Worm (Caenorhabditis elegans) whole organism, midembryonic: ENCODE results near the gene str-255.
"Not testable (repeated sequence)": the region's sequence is repeated elsewhere in the genome, so short reads cannot be mapped to it uniquely, and the experiment has no call there.

Experiments used
- T22C8.4 ChIP-seq: fragments of 200-800 bp; sonication (Bioruptor generic); IDR thresholded peaks from 2 replicates; pipeline ENCODE4 v1.3.6; 2022; ENCODE audit warnings: missing genetic modification characterization, missing compliant biosample characterization
- cog-1 ChIP-seq: sonication (generic microtip); optimal IDR thresholded peaks from 2 replicates; lab custom pipeline; 2016; ENCODE audit warnings: missing genetic modification characterization, missing compliant biosample characterization
- flt-1 ChIP-seq: fragments of 200-800 bp; sonication (Bioruptor generic); IDR thresholded peaks from 2 replicates; pipeline ENCODE4 v1.3.6; 2022; ENCODE audit warnings: missing genetic modification characterization, missing compliant biosample characterization
- klf-2 ChIP-seq: fragments of 200-800 bp; sonication (Bioruptor generic); conservative IDR thresholded peaks from 2 replicates; pipeline ENCODE4 v1.3.6; 2022; ENCODE audit warnings: missing genetic modification reagents, missing genetic modification characterization, missing compliant biosample characterization
- med-1 ChIP-seq: sonication (generic microtip); optimal IDR thresholded peaks from 2 replicates; lab custom pipeline; 2017; ENCODE audit warnings: missing genetic modification characterization, mild to moderate bottlenecking, missing compliant biosample characterization, antibody characterized with exemption, missing genetic modification reagents; ENCODE audit not compliant: insufficient read depth
- ref-1 ChIP-seq: fragments of 200-800 bp; sonication (Bioruptor generic); conservative IDR thresholded peaks from 2 replicates; pipeline ENCODE4 v1.3.6; 2022; ENCODE audit warnings: missing genetic modification reagents, missing genetic modification characterization, missing compliant biosample characterization
- tab-1 ChIP-seq: fragments of 200-800 bp; sonication (Bioruptor generic); IDR thresholded peaks from 2 replicates; pipeline ENCODE4 v1.3.6; 2022; ENCODE audit warnings: missing genetic modification characterization, missing compliant biosample characterization
- ztf-23 ChIP-seq: fragments of 200-800 bp; sonication (Bioruptor generic); IDR thresholded peaks from 2 replicates; pipeline ENCODE4 v1.3.6; 2022; ENCODE audit warnings: missing genetic modification reagents, missing genetic modification characterization, missing compliant biosample characterization
- ztf-29 ChIP-seq: fragments of 200-800 bp; sonication (Bioruptor generic); IDR thresholded peaks from 2 replicates; pipeline ENCODE4 v1.3.6; 2022; ENCODE audit warnings: missing genetic modification reagents, missing genetic modification characterization, missing compliant biosample characterization

Gene str-255

DNA sequence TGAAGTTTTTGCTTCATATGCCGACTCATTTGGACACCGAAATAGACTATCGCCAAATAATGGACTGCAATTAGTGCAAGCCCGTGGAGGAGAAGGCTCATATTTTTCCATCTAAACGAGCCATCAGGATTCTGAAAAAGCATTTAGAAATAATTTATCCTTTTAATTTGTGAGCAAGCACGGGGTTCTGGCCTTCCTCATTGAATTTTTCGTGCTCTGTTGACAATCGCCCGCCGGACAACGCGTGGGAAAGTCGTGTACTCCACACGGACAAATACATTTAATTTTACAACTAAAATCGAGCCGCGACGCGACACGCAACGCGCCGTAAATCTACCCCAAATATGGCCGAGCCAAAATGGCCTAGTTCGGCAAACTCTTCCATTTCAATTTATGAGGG lies 19.2 kb downstream of the str-255 start, which contains the start of gene F22F7.12:
TSS of gene F22F7.12 (minus strand) at position 101 of the 400 bp plus-strand sequence.
- TF ChIP-seq flt-1, T22C8.4, ztf-23 (GFP tag; lab: Robert Waterston, UW): not testable (repeated sequence)

DNA sequence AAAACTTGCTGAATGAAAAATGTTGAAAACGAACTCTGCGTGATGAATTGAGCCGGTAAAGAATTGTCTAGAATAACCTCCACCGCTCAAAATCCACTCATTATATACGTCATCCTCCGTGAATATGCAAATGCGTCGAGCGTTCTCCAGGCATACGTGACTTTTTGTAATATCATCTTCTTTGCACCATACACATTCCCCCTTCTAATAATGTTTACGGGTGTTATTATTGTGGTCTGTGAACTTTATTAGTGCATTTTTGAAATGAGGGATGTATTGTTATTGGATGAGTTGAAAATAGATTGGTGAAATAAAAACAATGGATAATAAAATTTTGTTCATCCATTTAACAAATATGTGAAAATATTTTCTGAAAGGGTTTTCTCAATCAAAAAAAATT lies 23.7 kb downstream of the str-255 start, which contains the start of gene F22F7.7:
TSS of gene F22F7.7 (minus strand) at position 125 of the 400 bp plus-strand sequence.
- TF ChIP-seq T22C8.4 (GFP tag; lab: Robert Waterston, UW) (no peak), tab-1 (no peak), cog-1 (tag; lab: Kevin White, UChicago) (no peak), flt-1 (GFP tag; lab: Robert Waterston, UW) (no peak), ztf-23 (GFP tag; lab: Robert Waterston, UW) (no peak), ztf-29 (GFP tag; lab: Robert Waterston, UW) (no peak), med-1 (GFP tag; lab: Kevin White, UChicago) (no peak), klf-2 (GFP tag; lab: Robert Waterston, UW) (no peak), ref-1 (GFP tag; lab: Robert Waterston, UW) (no peak)

DNA sequence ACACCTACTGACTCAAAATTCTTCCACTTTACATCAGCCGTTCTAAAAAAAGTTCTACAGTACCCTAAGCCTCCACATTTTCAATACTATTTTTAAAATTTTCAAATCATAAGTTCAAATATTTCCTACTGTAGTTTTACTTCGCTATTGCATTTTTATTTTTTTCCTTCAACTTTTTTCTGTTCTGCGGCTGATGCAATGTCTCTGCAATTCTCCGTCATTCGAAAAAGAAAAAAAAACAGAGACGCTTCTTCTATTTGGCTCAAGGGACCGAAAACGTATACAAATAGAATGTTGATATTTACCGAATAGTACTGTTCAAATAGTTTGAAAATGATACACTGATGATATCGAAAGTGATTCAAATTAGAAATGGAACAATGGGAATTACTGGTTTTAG lies 25.3 kb downstream of the str-255 start:
- no peak for TF ChIP-seq med-1 (GFP tag; lab: Kevin White, UChicago)
- TF ChIP-seq klf-2 (GFP tag; lab: Robert Waterston, UW), result no peak
- TF ChIP-seq tab-1, result no peak
- no peak for TF ChIP-seq ztf-23 (GFP tag; lab: Robert Waterston, UW)
- no peak for TF ChIP-seq ref-1 (GFP tag; lab: Robert Waterston, UW)
- no peak for TF ChIP-seq T22C8.4 (GFP tag; lab: Robert Waterston, UW)
- no peak for TF ChIP-seq cog-1 (tag; lab: Kevin White, UChicago)
- no peak for TF ChIP-seq ztf-29 (GFP tag; lab: Robert Waterston, UW)
- TF ChIP-seq flt-1 (GFP tag; lab: Robert Waterston, UW), result no peak

DNA sequence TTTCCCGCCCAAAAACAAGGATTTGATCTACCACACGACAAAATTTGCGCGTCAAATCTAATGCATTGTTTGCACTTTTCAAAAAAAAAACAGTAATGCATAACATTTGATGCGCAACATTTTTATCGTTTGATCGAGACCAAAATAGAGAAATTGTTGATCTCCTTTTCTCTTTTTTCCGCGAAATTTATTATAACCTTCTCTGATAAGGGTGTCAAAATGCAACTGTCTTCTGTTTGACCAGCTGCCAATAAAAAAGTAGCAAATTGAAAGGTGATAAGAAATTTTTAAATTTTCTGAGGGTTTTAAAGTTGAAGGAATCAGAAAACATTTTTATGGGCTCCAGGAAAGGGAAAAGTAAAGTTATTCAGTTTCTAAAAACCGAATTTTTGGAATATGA lies 26.6 kb downstream of the str-255 start:
- TF ChIP-seq cog-1 (tag; lab: Kevin White, UChicago) (no peak), T22C8.4 (GFP tag; lab: Robert Waterston, UW) (no peak), flt-1 (GFP tag; lab: Robert Waterston, UW) (no peak), ztf-23 (GFP tag; lab: Robert Waterston, UW) (no peak), ztf-29 (GFP tag; lab: Robert Waterston, UW) (no peak), ref-1 (GFP tag; lab: Robert Waterston, UW) (no peak), tab-1 (no peak), med-1 (GFP tag; lab: Kevin White, UChicago) (no peak), klf-2 (GFP tag; lab: Robert Waterston, UW) (no peak)

DNA sequence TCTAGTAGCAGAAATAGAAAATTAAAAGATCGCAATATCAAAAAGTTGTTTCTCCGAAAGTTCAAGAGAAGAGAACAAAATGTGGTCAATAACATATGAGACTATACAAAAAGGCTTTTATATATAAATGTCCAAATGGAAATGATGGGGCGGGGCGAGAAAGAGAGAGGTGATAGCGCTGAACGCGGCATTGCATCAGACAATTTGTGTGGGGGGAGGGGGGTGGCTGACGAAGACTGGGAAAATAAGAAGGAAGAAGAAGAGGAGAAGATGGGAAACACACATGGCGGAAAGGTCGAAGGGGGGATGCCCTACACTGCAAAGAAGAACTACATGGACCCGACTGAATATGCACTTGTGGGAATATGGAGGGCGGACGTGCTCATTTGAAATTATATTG lies 28.3 kb downstream of the str-255 start:
- TF ChIP-seq klf-2 (GFP tag; lab: Robert Waterston, UW) (no peak), ztf-29 (GFP tag; lab: Robert Waterston, UW) (no peak), T22C8.4 (GFP tag; lab: Robert Waterston, UW) (no peak), tab-1 (no peak), ztf-23 (GFP tag; lab: Robert Waterston, UW) (no peak), cog-1 (tag; lab: Kevin White, UChicago) (no peak), ref-1 (GFP tag; lab: Robert Waterston, UW) (no peak), flt-1 (GFP tag; lab: Robert Waterston, UW) (no peak), med-1 (GFP tag; lab: Kevin White, UChicago) (no peak)

DNA sequence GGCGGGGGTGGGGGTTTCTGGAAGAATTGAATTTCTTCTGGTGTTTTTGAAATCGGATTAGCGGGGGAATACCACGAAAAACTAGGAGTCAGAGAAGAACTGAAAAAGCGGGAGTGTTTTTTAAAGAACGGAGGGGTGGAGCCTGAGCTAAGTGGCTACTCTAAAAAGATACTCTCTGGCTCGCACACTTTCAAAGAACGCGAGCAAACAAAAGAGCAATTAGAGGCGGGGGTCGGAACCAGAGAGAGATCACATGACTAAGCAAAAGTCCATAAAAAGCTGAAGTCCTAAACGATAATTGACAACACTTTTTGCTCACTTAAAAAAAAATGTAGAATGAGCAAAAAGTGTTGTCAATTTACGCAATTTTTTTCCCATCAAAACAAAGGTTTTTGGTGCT lies 29.3 kb downstream of the str-255 start:
- TF ChIP-seq T22C8.4 (GFP tag; lab: Robert Waterston, UW) (no peak), ref-1 (GFP tag; lab: Robert Waterston, UW) (no peak), ztf-29 (GFP tag; lab: Robert Waterston, UW) (no peak), klf-2 (GFP tag; lab: Robert Waterston, UW) (no peak), med-1 (GFP tag; lab: Kevin White, UChicago) (no peak), ztf-23 (GFP tag; lab: Robert Waterston, UW) (no peak), cog-1 (tag; lab: Kevin White, UChicago) (no peak)

DNA sequence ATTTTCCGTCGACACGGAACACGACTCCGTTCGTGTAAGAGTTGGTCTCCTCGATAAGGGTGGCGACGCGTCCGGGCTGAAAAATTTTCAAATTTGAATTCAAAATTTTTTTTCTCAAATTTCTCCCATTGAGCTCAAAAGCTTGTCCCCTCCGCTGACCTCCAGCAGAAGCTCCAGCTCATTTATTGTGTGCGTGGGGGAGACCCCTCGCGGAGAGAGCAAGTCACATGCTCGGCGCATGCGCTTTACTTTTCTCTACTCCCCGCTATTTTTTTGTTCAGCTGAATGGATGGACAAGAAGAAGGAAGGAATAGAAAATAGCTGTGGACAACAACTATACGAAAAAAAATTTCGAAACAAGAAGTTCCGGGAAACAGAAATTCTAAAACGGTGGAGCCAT lies 30.1 kb downstream of the str-255 start:
- TF ChIP-seq klf-2 (GFP tag; lab: Robert Waterston, UW), result no peak

DNA sequence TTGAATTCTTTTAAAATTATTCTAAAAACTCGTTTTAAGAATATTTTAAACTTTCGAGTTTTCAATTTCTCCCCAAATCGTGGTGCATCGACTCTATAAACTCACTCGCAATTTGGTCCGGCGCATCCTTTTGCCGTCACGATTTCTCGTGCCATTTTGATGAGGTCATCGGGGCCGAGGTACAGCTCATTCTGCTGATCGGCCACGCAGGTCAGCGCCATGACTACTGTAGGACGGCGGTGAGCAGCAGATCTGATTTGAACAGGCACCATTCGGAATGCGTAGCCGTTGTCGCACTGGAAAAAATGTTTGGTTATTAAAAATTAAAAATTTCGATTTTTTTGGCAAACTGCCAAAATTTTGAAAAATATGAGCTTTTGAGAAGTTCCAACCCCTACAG lies 31.0 kb downstream of the str-255 start:
- no peak for TF ChIP-seq ztf-29 (GFP tag; lab: Robert Waterston, UW)
- TF ChIP-seq ztf-23 (GFP tag; lab: Robert Waterston, UW), result 0 out of 2 replicates have a peak, but pooled peaks have one; percentile 17

DNA sequence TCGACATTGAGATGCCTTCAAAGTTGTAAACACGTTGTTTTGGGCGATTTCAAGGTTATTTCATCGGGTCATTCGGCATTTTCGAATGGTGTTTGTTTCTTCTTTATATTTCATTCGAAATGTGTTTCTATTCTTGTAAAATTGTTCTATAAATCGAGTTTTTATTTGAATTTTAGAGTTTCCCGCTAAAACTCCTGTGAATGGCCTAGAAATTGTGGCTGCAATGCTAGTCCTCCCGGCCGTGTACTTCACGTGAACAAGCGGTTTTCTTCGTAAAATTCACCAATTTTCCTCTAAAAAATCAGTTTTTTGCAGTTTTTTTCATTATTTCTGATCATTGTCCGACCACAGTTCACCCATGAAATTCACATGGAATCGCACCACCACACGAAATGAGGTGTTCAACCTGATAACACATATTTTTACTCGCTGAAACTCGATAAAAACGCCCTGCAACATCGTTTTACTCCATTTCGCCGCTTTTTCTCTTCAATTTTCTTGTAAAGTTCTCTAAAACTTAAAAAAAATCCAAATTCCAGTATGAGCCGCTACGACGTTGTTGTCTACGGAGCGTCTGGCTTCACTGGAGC lies 36.5 kb downstream of the str-255 start, which contains the start of gene ldp-1:
TSS of gene ldp-1 (plus strand) at position 540 of the 590 bp plus-strand sequence.
- TF ChIP-seq T22C8.4 (GFP tag; lab: Robert Waterston, UW) (0 out of 2 replicates have a peak, but pooled peaks have one; percentile 3), ref-1 (GFP tag; lab: Robert Waterston, UW) (no peak), med-1 (GFP tag; lab: Kevin White, UChicago) (no peak), ztf-29 (GFP tag; lab: Robert Waterston, UW) (no peak), klf-2 (GFP tag; lab: Robert Waterston, UW) (no peak), flt-1 (GFP tag; lab: Robert Waterston, UW) (peak; percentile 22; the same call in 1 of the 2 replicates), tab-1 (no peak), cog-1 (tag; lab: Kevin White, UChicago) (peak; percentile 49)
